Worm (Caenorhabditis elegans) whole organism, early embryonic: Measurements from ENCODE around the gene C09G5.13.

Experiments used
- B0310.2 ChIP-seq: sonication (generic microtip); optimal IDR thresholded peaks from 2 replicates; lab custom pipeline; 2016; ENCODE audit warnings: mild to moderate bottlenecking, missing genetic modification characterization, missing compliant biosample characterization
- F13C5.2 ChIP-seq: sonication (generic microtip); optimal IDR thresholded peaks from 2 replicates; lab custom pipeline; 2017; ENCODE audit warnings: mild to moderate bottlenecking, missing genetic modification characterization, inconsistent platforms, missing compliant biosample characterization
- aly-1 ChIP-seq: sonication (generic microtip); optimal IDR thresholded peaks from 2 replicates; lab custom pipeline; 2016; ENCODE audit warnings: missing genetic modification characterization, missing compliant biosample characterization
- ama-1 ChIP-seq: fragments of 150-350 bp; optimal IDR thresholded peaks from 2 replicates; lab custom pipeline; 2014
- ceh-13 ChIP-seq: fragments of 200-800 bp; sonication (Bioruptor generic); optimal IDR thresholded peaks from 2 replicates; lab custom pipeline; 2018; ENCODE audit warnings: mild to moderate bottlenecking, missing genetic modification characterization, missing compliant biosample characterization
- ceh-36 ChIP-seq: sonication (generic microtip); optimal IDR thresholded peaks from 2 replicates; lab custom pipeline; 2016; ENCODE audit warnings: missing genetic modification characterization, inconsistent platforms, missing compliant biosample characterization
- ets-7 ChIP-seq: sonication (generic microtip); optimal IDR thresholded peaks from 2 replicates; lab custom pipeline; 2016; ENCODE audit warnings: missing genotype, missing genetic modification characterization, missing compliant biosample characterization
- flt-1 ChIP-seq: fragments of 200-800 bp; sonication (Bioruptor generic); IDR thresholded peaks from 2 replicates; pipeline ENCODE4 v1.3.6; 2022; ENCODE audit warnings: missing genetic modification characterization, missing compliant biosample characterization
- hmbx-1 ChIP-seq: sonication (generic microtip); optimal IDR thresholded peaks from 2 replicates; lab custom pipeline; 2016; ENCODE audit warnings: mild to moderate bottlenecking, missing genetic modification characterization, missing compliant biosample characterization
- hmg-4 ChIP-seq: fragments of 200-800 bp; sonication (Bioruptor generic); optimal IDR thresholded peaks from 2 replicates; lab custom pipeline; 2018; ENCODE audit warnings: mild to moderate bottlenecking, missing genetic modification characterization, missing compliant biosample characterization
- hnd-1 ChIP-seq: sonication (generic microtip); optimal IDR thresholded peaks from 2 replicates; lab custom pipeline; 2016; ENCODE audit warnings: missing genetic modification characterization, missing compliant biosample characterization
- pes-1 ChIP-seq: fragments of 200-800 bp; sonication (Bioruptor generic); IDR thresholded peaks from 2 replicates; pipeline ENCODE4 v1.3.6; 2022; ENCODE audit warnings: missing genetic modification reagents, missing genetic modification characterization, missing compliant biosample characterization
- scrt-1 ChIP-seq: fragments of 200-800 bp; sonication (Bioruptor generic); IDR thresholded peaks from 2 replicates; pipeline ENCODE4 v1.3.6; 2022; ENCODE audit warnings: missing genetic modification characterization, missing compliant biosample characterization
- sea-1 ChIP-seq: fragments of 200-800 bp; sonication (Bioruptor generic); conservative IDR thresholded peaks from 2 replicates; pipeline ENCODE4 v1.3.6; 2022; ENCODE audit warnings: missing genetic modification characterization, missing compliant biosample characterization
- tbx-11 ChIP-seq: fragments of 200-800 bp; sonication (Bioruptor generic); IDR thresholded peaks from 2 replicates; pipeline ENCODE4 v1.3.6; 2022; ENCODE audit warnings: missing genetic modification characterization, missing compliant biosample characterization
- tbx-37 ChIP-seq: fragments of 200-800 bp; sonication (Bioruptor generic); conservative IDR thresholded peaks from 2 replicates; pipeline ENCODE4 v1.3.6; 2022; ENCODE audit warnings: missing genetic modification reagents, missing genetic modification characterization, missing compliant biosample characterization
- tra-4 ChIP-seq: sonication (generic microtip); optimal IDR thresholded peaks from 2 replicates; lab custom pipeline; 2017; ENCODE audit warnings: missing genetic modification characterization, missing compliant biosample characterization

The C09G5.13 gene

ce11 chrII:10696060-10696459 is 21.2 kb upstream of the C09G5.13 start:
- TF ChIP-seq sea-1 (GFP tag; lab: Robert Waterston, UW), result no peak
- no peak for TF ChIP-seq ama-1 (lab: Kevin White, UChicago)
- TF ChIP-seq aly-1, result no peak
- TF ChIP-seq B0310.2, result no peak
- TF ChIP-seq pes-1 (GFP tag; lab: Robert Waterston, UW), result no peak
- no peak for TF ChIP-seq tra-4 (tag; lab: Kevin White, UChicago)
- TF ChIP-seq hnd-1 (tag; lab: Kevin White, UChicago), result no peak
- TF ChIP-seq ets-7 (tag; lab: Kevin White, UChicago), result no peak
- TF ChIP-seq hmg-4, result no peak
- TF ChIP-seq F13C5.2 (tag; lab: Kevin White, UChicago), result no peak
- TF ChIP-seq scrt-1 (GFP tag; lab: Robert Waterston, UW), result no peak
- TF ChIP-seq ceh-13 (GFP tag; lab: Kevin White, UChicago), result no peak

- TF ChIP-seq ceh-13 (GFP tag; lab: Kevin White, UChicago), result no peak
- no peak for TF ChIP-seq tra-4 (tag; lab: Kevin White, UChicago)
- TF ChIP-seq pes-1 (GFP tag; lab: Robert Waterston, UW), result no peak
Observed at ce11 chrII:10703594-10704384, 13.4 kb upstream of the C09G5.13 start, which contains the start of gene col-79. Gene col-79 (plus strand): TSS chrII:10703613.

- no peak for TF ChIP-seq tra-4 (tag; lab: Kevin White, UChicago)
- no peak for TF ChIP-seq ama-1 (lab: Kevin White, UChicago)
- TF ChIP-seq B0310.2, result no peak
- no peak for TF ChIP-seq sea-1 (GFP tag; lab: Robert Waterston, UW)
- TF ChIP-seq F13C5.2 (tag; lab: Kevin White, UChicago), result no peak
- TF ChIP-seq tbx-11 (GFP tag; lab: Robert Waterston, UW), result no peak
- TF ChIP-seq ceh-13 (GFP tag; lab: Kevin White, UChicago), result no peak
- TF ChIP-seq hnd-1 (tag; lab: Kevin White, UChicago), result no peak
- TF ChIP-seq hmg-4, result no peak
- TF ChIP-seq scrt-1 (GFP tag; lab: Robert Waterston, UW), result no peak
Observed at ce11 chrII:10704575-10705170, 12.6 kb upstream of the C09G5.13 start, which contains the start of gene col-39. Gene col-39 (plus strand): TSS chrII:10704916.

ce11 chrII:10705347-10705996 is 11.8 kb upstream of the C09G5.13 start:
- TF ChIP-seq ets-7 (tag; lab: Kevin White, UChicago), result no peak
- TF ChIP-seq hmg-4, result no peak
- no peak for TF ChIP-seq ama-1 (lab: Kevin White, UChicago)
- no peak for TF ChIP-seq aly-1
- TF ChIP-seq hmbx-1, result no peak
- TF ChIP-seq tbx-37 (GFP tag; lab: Robert Waterston, UW), result no peak

- TF ChIP-seq tbx-11 (GFP tag; lab: Robert Waterston, UW) (no peak), tbx-37 (GFP tag; lab: Robert Waterston, UW) (no peak), hmg-4 (no peak), sea-1 (GFP tag; lab: Robert Waterston, UW) (no peak), ceh-36 (no peak), aly-1 (no peak), scrt-1 (GFP tag; lab: Robert Waterston, UW) (no peak), flt-1 (GFP tag; lab: Robert Waterston, UW) (no peak), F13C5.2 (tag; lab: Kevin White, UChicago) (no peak)
Observed at ce11 chrII:10706038-10706437, 11.2 kb upstream of the C09G5.13 start.

- TF ChIP-seq aly-1 (no peak), ceh-13 (GFP tag; lab: Kevin White, UChicago) (no peak), sea-1 (GFP tag; lab: Robert Waterston, UW) (no peak), hmg-4 (no peak), F13C5.2 (tag; lab: Kevin White, UChicago) (no peak), flt-1 (GFP tag; lab: Robert Waterston, UW) (no peak), ets-7 (tag; lab: Kevin White, UChicago) (no peak), hmbx-1 (no peak), tbx-37 (GFP tag; lab: Robert Waterston, UW) (no peak), scrt-1 (GFP tag; lab: Robert Waterston, UW) (no peak)
Observed at ce11 chrII:10706901-10707300, 10.3 kb upstream of the C09G5.13 start, which contains the start of gene col-80. Gene col-80 (plus strand): TSS chrII:10707201.

- TF ChIP-seq tra-4 (tag; lab: Kevin White, UChicago) (no peak), pes-1 (GFP tag; lab: Robert Waterston, UW) (no peak), tbx-11 (GFP tag; lab: Robert Waterston, UW) (no peak), ceh-36 (no peak), tbx-37 (GFP tag; lab: Robert Waterston, UW) (no peak), hnd-1 (tag; lab: Kevin White, UChicago) (no peak), scrt-1 (GFP tag; lab: Robert Waterston, UW) (no peak), sea-1 (GFP tag; lab: Robert Waterston, UW) (no peak), flt-1 (GFP tag; lab: Robert Waterston, UW) (no peak), ama-1 (lab: Kevin White, UChicago) (no peak), F13C5.2 (tag; lab: Kevin White, UChicago) (no peak), hmbx-1 (no peak), ets-7 (tag; lab: Kevin White, UChicago) (no peak), B0310.2 (no peak), hmg-4 (no peak), ceh-13 (GFP tag; lab: Kevin White, UChicago) (no peak), aly-1 (no peak)
Observed at ce11 chrII:10707439-10708096, 9.7 kb upstream of the C09G5.13 start.
